Worm (Caenorhabditis elegans) whole organism, early embryonic: ENCODE results near the gene ttr-3.

Experiments used
- ama-1 ChIP-seq: fragments of 150-350 bp; optimal IDR thresholded peaks from 2 replicates; lab custom pipeline; 2014
- ceh-36 ChIP-seq: sonication (generic microtip); optimal IDR thresholded peaks from 2 replicates; lab custom pipeline; 2016; ENCODE audit warnings: missing genetic modification characterization, inconsistent platforms, missing compliant biosample characterization
- flt-1 ChIP-seq: fragments of 200-800 bp; sonication (Bioruptor generic); IDR thresholded peaks from 2 replicates; pipeline ENCODE4 v1.3.6; 2022; ENCODE audit warnings: missing genetic modification characterization, missing compliant biosample characterization
- hmbx-1 ChIP-seq: sonication (generic microtip); optimal IDR thresholded peaks from 2 replicates; lab custom pipeline; 2016; ENCODE audit warnings: mild to moderate bottlenecking, missing genetic modification characterization, missing compliant biosample characterization
- hnd-1 ChIP-seq: sonication (generic microtip); optimal IDR thresholded peaks from 2 replicates; lab custom pipeline; 2016; ENCODE audit warnings: missing genetic modification characterization, missing compliant biosample characterization
- pes-1 ChIP-seq: fragments of 200-800 bp; sonication (Bioruptor generic); IDR thresholded peaks from 2 replicates; pipeline ENCODE4 v1.3.6; 2022; ENCODE audit warnings: missing genetic modification reagents, missing genetic modification characterization, missing compliant biosample characterization
- scrt-1 ChIP-seq: fragments of 200-800 bp; sonication (Bioruptor generic); IDR thresholded peaks from 2 replicates; pipeline ENCODE4 v1.3.6; 2022; ENCODE audit warnings: missing genetic modification characterization, missing compliant biosample characterization
- sea-1 ChIP-seq: fragments of 200-800 bp; sonication (Bioruptor generic); conservative IDR thresholded peaks from 2 replicates; pipeline ENCODE4 v1.3.6; 2022; ENCODE audit warnings: missing genetic modification characterization, missing compliant biosample characterization
- tbx-11 ChIP-seq: fragments of 200-800 bp; sonication (Bioruptor generic); IDR thresholded peaks from 2 replicates; pipeline ENCODE4 v1.3.6; 2022; ENCODE audit warnings: missing genetic modification characterization, missing compliant biosample characterization
- tbx-37 ChIP-seq: fragments of 200-800 bp; sonication (Bioruptor generic); conservative IDR thresholded peaks from 2 replicates; pipeline ENCODE4 v1.3.6; 2022; ENCODE audit warnings: missing genetic modification reagents, missing genetic modification characterization, missing compliant biosample characterization

DNA sequence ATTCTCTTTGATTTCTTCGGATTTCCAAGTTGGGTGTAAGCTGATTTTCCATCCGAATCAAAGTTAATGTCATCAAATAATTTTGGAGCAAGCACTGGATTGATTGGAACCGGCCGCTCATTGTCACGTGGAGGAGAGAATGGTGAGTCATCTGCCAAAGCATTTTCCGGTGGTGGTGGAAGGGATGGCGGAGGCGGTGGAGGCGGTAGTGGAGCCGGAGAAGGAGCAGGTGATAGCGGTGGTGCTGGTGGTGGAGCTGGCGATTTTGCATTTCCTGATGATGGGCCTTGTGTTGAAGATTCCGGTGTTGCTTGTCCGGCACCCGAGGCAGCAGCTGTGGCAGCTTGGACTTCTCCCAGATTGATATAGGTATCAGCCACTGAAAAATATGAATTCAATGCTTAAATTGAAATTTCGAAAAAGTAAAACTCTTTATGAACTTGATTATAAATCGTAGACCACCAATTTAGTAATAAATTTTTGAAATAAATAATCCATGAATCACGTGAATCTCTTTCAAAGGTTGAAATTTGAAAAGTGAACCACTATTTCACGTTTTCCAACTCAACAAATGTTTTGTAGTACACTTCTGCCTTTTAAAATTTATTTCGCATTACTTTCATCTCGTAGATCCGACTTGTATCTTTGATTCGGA lies 14.6 kb upstream of the ttr-3 start, which contains the start of the genes K03H1.9 and K03H1.12:
- no peak for TF ChIP-seq hmbx-1
- no peak for TF ChIP-seq ama-1 (lab: Kevin White, UChicago)
- TF ChIP-seq scrt-1, result no peak
- TF ChIP-seq flt-1 (GFP tag; lab: Robert Waterston, UW), result no peak
- TF ChIP-seq sea-1 (GFP tag; lab: Robert Waterston, UW), result no peak
- TF ChIP-seq tbx-37 (GFP tag; lab: Robert Waterston, UW), result no peak
- TF ChIP-seq hnd-1 (tag; lab: Kevin White, UChicago), result no peak
- TF ChIP-seq pes-1 (GFP tag; lab: Robert Waterston, UW), result no peak
- no peak for TF ChIP-seq ceh-36 (tag; lab: Kevin White, UChicago)
- no peak for TF ChIP-seq tbx-11 (GFP tag; lab: Robert Waterston, UW)
